Worm (Caenorhabditis elegans) whole organism, midembryonic: Measurements from ENCODE around the gene fbxa-139.

Source experiments
- T22C8.4 ChIP-seq: fragments of 200-800 bp; sonication (Bioruptor generic); IDR thresholded peaks from 2 replicates; pipeline ENCODE4 v1.3.6; 2022; ENCODE audit warnings: missing genetic modification characterization, missing compliant biosample characterization
- cog-1 ChIP-seq: sonication (generic microtip); optimal IDR thresholded peaks from 2 replicates; lab custom pipeline; 2016; ENCODE audit warnings: missing genetic modification characterization, missing compliant biosample characterization
- flt-1 ChIP-seq: fragments of 200-800 bp; sonication (Bioruptor generic); IDR thresholded peaks from 2 replicates; pipeline ENCODE4 v1.3.6; 2022; ENCODE audit warnings: missing genetic modification characterization, missing compliant biosample characterization
- klf-2 ChIP-seq: fragments of 200-800 bp; sonication (Bioruptor generic); conservative IDR thresholded peaks from 2 replicates; pipeline ENCODE4 v1.3.6; 2022; ENCODE audit warnings: missing genetic modification reagents, missing genetic modification characterization, missing compliant biosample characterization
- med-1 ChIP-seq: sonication (generic microtip); optimal IDR thresholded peaks from 2 replicates; lab custom pipeline; 2017; ENCODE audit warnings: missing genetic modification characterization, mild to moderate bottlenecking, missing compliant biosample characterization, antibody characterized with exemption, missing genetic modification reagents; ENCODE audit not compliant: insufficient read depth
- ref-1 ChIP-seq: fragments of 200-800 bp; sonication (Bioruptor generic); conservative IDR thresholded peaks from 2 replicates; pipeline ENCODE4 v1.3.6; 2022; ENCODE audit warnings: missing genetic modification reagents, missing genetic modification characterization, missing compliant biosample characterization
- tab-1 ChIP-seq: fragments of 200-800 bp; sonication (Bioruptor generic); IDR thresholded peaks from 2 replicates; pipeline ENCODE4 v1.3.6; 2022; ENCODE audit warnings: missing genetic modification characterization, missing compliant biosample characterization
- ztf-23 ChIP-seq: fragments of 200-800 bp; sonication (Bioruptor generic); IDR thresholded peaks from 2 replicates; pipeline ENCODE4 v1.3.6; 2022; ENCODE audit warnings: missing genetic modification reagents, missing genetic modification characterization, missing compliant biosample characterization

DNA sequence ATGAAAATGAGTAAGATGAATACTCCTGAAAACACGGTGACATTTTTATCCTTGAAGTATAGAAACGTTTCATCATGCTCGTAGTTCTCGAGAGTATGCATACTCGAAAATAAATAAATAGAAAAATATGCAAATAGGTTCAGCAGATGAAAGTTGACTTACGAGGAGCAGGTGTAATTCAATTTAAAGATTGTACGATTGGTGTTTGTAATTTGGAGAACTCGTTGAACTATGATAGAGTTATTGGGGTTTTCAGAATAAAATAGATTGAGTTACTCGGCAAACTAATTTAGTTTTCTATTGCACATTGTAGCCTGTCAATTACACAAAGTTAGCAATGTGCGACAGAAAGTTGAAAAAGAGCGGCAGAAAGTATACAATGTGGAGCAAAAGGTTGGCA is 44.4 kb upstream of the fbxa-139 start, which contains the start of gene srz-44:
- TF ChIP-seq flt-1 (GFP tag; lab: Robert Waterston, UW), result no peak
- no peak for TF ChIP-seq tab-1 (GFP tag; lab: Robert Waterston, UW)
- no peak for TF ChIP-seq T22C8.4
- TF ChIP-seq ref-1 (GFP tag; lab: Robert Waterston, UW), result no peak
- no peak for TF ChIP-seq med-1 (GFP tag; lab: Kevin White, UChicago)
- no peak for TF ChIP-seq klf-2
- no peak for TF ChIP-seq ztf-23 (GFP tag; lab: Robert Waterston, UW)
- no peak for TF ChIP-seq cog-1
